Fruit fly (Drosophila melanogaster): Measurements from ENCODE around the gene rdx.

The rdx gene

DNA sequence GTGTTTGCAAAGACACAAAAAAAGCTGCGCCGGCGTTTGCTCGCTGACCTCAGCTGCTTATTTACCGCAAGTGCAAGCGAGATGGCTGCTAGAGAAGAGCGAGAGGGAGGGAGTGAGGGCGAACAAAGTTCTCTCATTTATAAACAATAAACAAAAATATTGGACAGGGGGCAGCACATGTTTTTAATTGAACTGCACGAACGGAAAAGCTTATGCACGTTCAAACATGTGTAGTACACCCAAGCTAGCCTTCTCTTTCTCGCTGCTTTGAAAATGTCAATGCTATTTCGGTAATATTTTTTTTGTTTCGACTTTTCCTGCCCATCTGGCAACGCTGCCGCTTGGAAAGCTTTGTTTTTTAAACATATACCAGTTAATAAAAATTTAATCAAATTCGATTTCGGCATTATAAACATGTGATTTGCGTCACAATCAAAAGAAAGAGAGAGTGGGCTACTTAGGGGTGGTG is 6.9 kb downstream of the rdx start (continued):
- peak; percentile 37 for TF ChIP-seq Hand (GFP tag; optimal IDR thresholded peaks at IDR 0.05)
- peak; percentile 11 for TF ChIP-seq NK7.1 (GFP tag; optimal IDR thresholded peaks at IDR 0.05)
- no peak for TF ChIP-seq CG6272 (GFP tag; IDR thresholded peaks at IDR 0.05)
- TF ChIP-seq Hr39 (optimal IDR thresholded peaks at IDR 0.05) = no peak
- 0 out of 2 replicates have a peak, but pooled peaks have one; percentile 25 for TF ChIP-seq Taf1 (GFP tag; IDR thresholded peaks at IDR 0.05)
- peak; percentile 47; the same call in 1 of the 2 replicates for TF ChIP-seq CG14014 (GFP tag; IDR thresholded peaks at IDR 0.05)
- TF ChIP-seq HLHmδ (GFP tag; optimal IDR thresholded peaks at IDR 0.05) = peak; percentile 62
- peak in 1 of 2 experiments; percentile 26 for TF ChIP-seq chif (GFP tag; optimal IDR thresholded peaks at IDR 0.05)
- no peak for TF ChIP-seq CG3065 (GFP tag; optimal IDR thresholded peaks at IDR 0.05)
- no peak for TF ChIP-seq sens-2 (GFP tag; IDR thresholded peaks at IDR 0.05)
- TF ChIP-seq CG2202 (tag; optimal IDR thresholded peaks at IDR 0.05) = no peak
- TF ChIP-seq ERR (GFP tag; optimal IDR thresholded peaks at IDR 0.05) = no peak
- peak; percentile 21 for TF ChIP-seq CG18619 (GFP tag; optimal IDR thresholded peaks at IDR 0.05)
- TF ChIP-seq CG1792 (GFP tag; optimal IDR thresholded peaks at IDR 0.05) = no peak
- no peak for TF ChIP-seq hb (GFP tag; IDR thresholded peaks at IDR 0.05; ENCODE audit: partially characterized antibody)
- peak; percentile 60 for TF ChIP-seq sens (GFP tag)
- peak; percentile 26 for TF ChIP-seq gcm (GFP tag; optimal IDR thresholded peaks at IDR 0.05)
- no peak for TF ChIP-seq NC2α (GFP tag; optimal IDR thresholded peaks at IDR 0.05)
- no peak for TF ChIP-seq Gsc (GFP tag; IDR thresholded peaks at IDR 0.05)
- TF ChIP-seq CG9817 (tag; optimal IDR thresholded peaks at IDR 0.05) = peak; percentile 4
- TF ChIP-seq CG11085 (GFP tag; IDR thresholded peaks at IDR 0.05) = no peak
- TF ChIP-seq CG10431 (GFP tag; optimal IDR thresholded peaks at IDR 0.05) = peak; percentile 56
- peak; percentile 28; the same call in 1 of the 2 replicates for TF ChIP-seq CG9932 (GFP tag; IDR thresholded peaks at IDR 0.05)
- TF ChIP-seq CG12155 (GFP tag; optimal IDR thresholded peaks at IDR 0.05) = peak; percentile 38
- TF ChIP-seq CG15514 (GFP tag; optimal IDR thresholded peaks at IDR 0.05) = peak; percentile 2
- 0 out of 2 replicates have a peak, but pooled peaks have one; percentile 12 for TF ChIP-seq CG7372 (GFP tag; IDR thresholded peaks at IDR 0.05)
- peak; percentile 79 for TF ChIP-seq CG5180 (GFP tag; optimal IDR thresholded peaks at IDR 0.05)
- TF ChIP-seq Dfd (GFP tag; optimal IDR thresholded peaks at IDR 0.05) = no peak
- peak; percentile 71 for TF ChIP-seq CG18599 (GFP tag; optimal IDR thresholded peaks at IDR 0.05)
- TF ChIP-seq dysf (GFP tag; IDR thresholded peaks at IDR 0.05) = peak; percentile 16; the same call in 1 of the 3 replicates
- TF ChIP-seq CG1024 (GFP tag; IDR thresholded peaks at IDR 0.05) = no peak
- peak; percentile 31 for TF ChIP-seq phol (tag; optimal IDR thresholded peaks at IDR 0.05)
- TF ChIP-seq Bgb (GFP tag; IDR thresholded peaks at IDR 0.05; ENCODE audit: partially characterized antibody) = peak; percentile 26; the same call in 1 of the 2 replicates
- 0 out of 2 replicates have a peak, but pooled peaks have one; percentile 18 for TF ChIP-seq seq (GFP tag; IDR thresholded peaks at IDR 0.05)
- peak; percentile 39 for TF ChIP-seq CG13624 (GFP tag; optimal IDR thresholded peaks at IDR 0.05)
- TF ChIP-seq CG8359 (GFP tag; optimal IDR thresholded peaks at IDR 0.05; ENCODE audit: borderline replicate concordance) = no peak
- peak; percentile 42 for TF ChIP-seq Sox102F (GFP tag; optimal IDR thresholded peaks at IDR 0.05)
- TF ChIP-seq Dref (GFP tag; IDR thresholded peaks at IDR 0.05) = no peak
- no peak for TF ChIP-seq CG10366 (GFP tag; IDR thresholded peaks at IDR 0.05)
- TF ChIP-seq sqz (GFP tag; optimal IDR thresholded peaks at IDR 0.05) = peak; percentile 97
- TF ChIP-seq CG4820 (GFP tag; optimal IDR thresholded peaks at IDR 0.05) = no peak
- TF ChIP-seq HLH3B (GFP tag; IDR thresholded peaks at IDR 0.05) = peak; percentile 35; the same call in 1 of the 2 replicates
- no peak for TF ChIP-seq Bdp1 (GFP tag; optimal IDR thresholded peaks at IDR 0.05)
- TF ChIP-seq wek (GFP tag; optimal IDR thresholded peaks at IDR 0.05) = no peak
- TF ChIP-seq Xrp1 (GFP tag; IDR thresholded peaks at IDR 0.05) = 0 out of 2 replicates have a peak, but pooled peaks have one; percentile 11
- TF ChIP-seq CG10209 (GFP tag; optimal IDR thresholded peaks at IDR 0.05) = peak; percentile 8
- peak; percentile 6 for TF ChIP-seq CG10274 (GFP tag; optimal IDR thresholded peaks at IDR 0.05)
- peak; percentile 56 for TF ChIP-seq Dip3 (GFP tag; optimal IDR thresholded peaks at IDR 0.05)
- peak; percentile 22 for TF ChIP-seq CG17568 (GFP tag; optimal IDR thresholded peaks at IDR 0.05)
- TF ChIP-seq CG17802 (tag; optimal IDR thresholded peaks at IDR 0.05) = peak; percentile 29
- TF ChIP-seq pho (GFP tag; optimal IDR thresholded peaks at IDR 0.05) = no peak

Data from whole organism, embryonic.